Worm (Caenorhabditis elegans) whole organism, L1 larva: ENCODE results near the gene Y75B8A.8.

Experiments
- aly-2 ChIP-seq: fragments of 150-350 bp; optimal IDR thresholded peaks from 2 replicates; lab custom pipeline; 2014; ENCODE audit warnings: missing biosample characterization, missing genetic modification characterization
- ama-1 ChIP-seq: fragments of 150-350 bp; optimal IDR thresholded peaks from 2 replicates; lab custom pipeline; 2014
- ceh-63 ChIP-seq: fragments of 200-800 bp; sonication (Bioruptor generic); optimal IDR thresholded peaks from 2 replicates; lab custom pipeline; 2018; ENCODE audit warnings: mild to moderate bottlenecking, missing genetic modification characterization, missing compliant biosample characterization
- egl-27 ChIP-seq, 2 experiments: fragments of 150-350 bp in 1 of 2; sonication (generic microtip); optimal IDR thresholded peaks; 3 replicates each; lab custom pipeline; 2017 to 2018; ENCODE audit warnings: missing biosample characterization in 2 of 2, missing genetic modification characterization in 2 of 2, missing genetic modification reagents in 2 of 2
- lin-14 ChIP-seq: fragments of 200-800 bp; sonication (Bioruptor generic); optimal IDR thresholded peaks from 2 replicates; lab custom pipeline; 2018; ENCODE audit warnings: mild to moderate bottlenecking, missing genetic modification characterization, moderate library complexity, missing compliant biosample characterization
- mep-1 ChIP-seq: fragments of 150-350 bp; optimal IDR thresholded peaks from 2 replicates; lab custom pipeline; 2014; ENCODE audit warnings: missing biosample characterization, missing genetic modification characterization
- nhr-20 ChIP-seq: sonication (generic microtip); optimal IDR thresholded peaks from 2 replicates; lab custom pipeline; 2016; ENCODE audit warnings: mild to moderate bottlenecking, missing genetic modification characterization, missing compliant biosample characterization
- snpc-4 ChIP-seq: fragments of 150-350 bp; optimal IDR thresholded peaks from 2 replicates; lab custom pipeline; 2014; ENCODE audit warnings: missing biosample characterization, missing genetic modification characterization
- tbx-2 ChIP-seq: sonication (generic microtip); optimal IDR thresholded peaks from 2 replicates; lab custom pipeline; 2016; ENCODE audit warnings: missing genetic modification characterization, missing compliant biosample characterization
- unc-30 ChIP-seq: sonication (generic microtip); optimal IDR thresholded peaks from 2 replicates; lab custom pipeline; 2017; ENCODE audit warnings: missing biosample characterization, missing genetic modification characterization
- unc-86 ChIP-seq: sonication (generic microtip); optimal IDR thresholded peaks from 2 replicates; lab custom pipeline; 2016; ENCODE audit warnings: missing genetic modification characterization, missing compliant biosample characterization
- ztf-11 ChIP-seq, 2 experiments: sonication (generic microtip); optimal IDR thresholded peaks; 2 replicates each; lab custom pipeline; 2016 to 2017; ENCODE audit warnings: missing genetic modification characterization in 2 of 2, missing biosample characterization in 1 of 2, missing compliant biosample characterization in 1 of 2

ce11 chrIII:12164414-12164813, 3.9 kb downstream of the Y75B8A.8 start:
- TF ChIP-seq nhr-20 (tag; lab: Kevin White, UChicago) = no peak
- TF ChIP-seq aly-2 = no peak
- TF ChIP-seq lin-14 (GFP tag; lab: Kevin White, UChicago) = no peak
- no peak for TF ChIP-seq ceh-63
- no peak for TF ChIP-seq snpc-4 (tag; lab: Kevin White, UChicago)
- TF ChIP-seq unc-30 (tag; lab: Kevin White, UChicago) = no peak
- no peak for TF ChIP-seq ama-1 (lab: Kevin White, UChicago)
- TF ChIP-seq mep-1 (tag; lab: Kevin White, UChicago) = no peak
- no peak for TF ChIP-seq tbx-2 (tag; lab: Kevin White, UChicago)
- TF ChIP-seq unc-86 = no peak
- TF ChIP-seq egl-27 (tag; optimal IDR thresholded peaks at IDR 0.05; lab: Kevin White, UChicago) = no peak
- no peak for TF ChIP-seq ztf-11 (tag; optimal IDR thresholded peaks at IDR 0.05; lab: Kevin White, UChicago)
